Fruit fly (Drosophila melanogaster): Measurements from ENCODE around the gene CG10011.

CG10011 gene

dm6 chr3R:28620813-28621212, 14.1 kb downstream of the CG10011 start:
- TF ChIP-seq Dfd (GFP tag; optimal IDR thresholded peaks at IDR 0.05), result no peak
- no peak for TF ChIP-seq Mio (GFP tag; optimal IDR thresholded peaks at IDR 0.05)
- TF ChIP-seq Dif (GFP tag; optimal IDR thresholded peaks at IDR 0.05; ENCODE audit: partially characterized antibody), result no peak
- TF ChIP-seq Jra (GFP tag; optimal IDR thresholded peaks at IDR 0.05), result no peak
- TF ChIP-seq tai (GFP tag; optimal IDR thresholded peaks at IDR 0.05), result no peak
- TF ChIP-seq br (GFP tag; optimal IDR thresholded peaks at IDR 0.05), result no peak
- TF ChIP-seq lola (GFP tag; optimal IDR thresholded peaks at IDR 0.05), result no peak
- TF ChIP-seq Vsx2 (GFP tag; optimal IDR thresholded peaks at IDR 0.05; ENCODE audit: partially characterized antibody), result no peak
- TF ChIP-seq CrebA (GFP tag; optimal IDR thresholded peaks at IDR 0.05; ENCODE audit: borderline replicate concordance), result no peak
- TF ChIP-seq OdsH (GFP tag; optimal IDR thresholded peaks at IDR 0.05), result no peak
- no peak for TF ChIP-seq sage (GFP tag; optimal IDR thresholded peaks at IDR 0.05)
- TF ChIP-seq pan (optimal IDR thresholded peaks at IDR 0.05), result no peak
- no peak for TF ChIP-seq HLH106 (tag; optimal IDR thresholded peaks at IDR 0.05)
- TF ChIP-seq dl (GFP tag; optimal IDR thresholded peaks at IDR 0.05; ENCODE audit: insufficient read depth in 1 of 2, partially characterized antibody in 2 of 2), result no peak
- TF ChIP-seq brk (GFP tag; optimal IDR thresholded peaks at IDR 0.05), result no peak
- no peak for TF ChIP-seq sv (GFP tag; optimal IDR thresholded peaks at IDR 0.05)
- TF ChIP-seq Hr83 (GFP tag; optimal IDR thresholded peaks at IDR 0.05; ENCODE audit: poor library complexity, severe bottlenecking), result no peak
- TF ChIP-seq Myc (optimal IDR thresholded peaks at IDR 0.05), result no peak
- TF ChIP-seq Hnf4 (GFP tag; optimal IDR thresholded peaks at IDR 0.05), result no peak

dm6 chr3R:28605835-28606234, 29.1 kb downstream of the CG10011 start, which contains the start of gene CG9986:
TSS of gene CG9986 (plus strand) at chr3R:28606079.
- TF ChIP-seq Myc (optimal IDR thresholded peaks at IDR 0.05) (peak; percentile 77), dl (GFP tag; optimal IDR thresholded peaks at IDR 0.05; ENCODE audit: insufficient read depth in 1 of 2, partially characterized antibody in 2 of 2) (no peak), Hr83 (GFP tag; optimal IDR thresholded peaks at IDR 0.05; ENCODE audit: poor library complexity, severe bottlenecking) (peak; percentile 56)

- TF ChIP-seq Dfd (GFP tag; optimal IDR thresholded peaks at IDR 0.05) (no peak), CG9705 (GFP tag; optimal IDR thresholded peaks at IDR 0.05) (no peak), CG32264 (GFP tag; optimal IDR thresholded peaks at IDR 0.05) (no peak), psq (GFP tag; optimal IDR thresholded peaks at IDR 0.05) (no peak), Jra (GFP tag; optimal IDR thresholded peaks at IDR 0.05) (no peak), Dif (GFP tag; optimal IDR thresholded peaks at IDR 0.05; ENCODE audit: partially characterized antibody) (no peak), Vsx2 (GFP tag; optimal IDR thresholded peaks at IDR 0.05; ENCODE audit: partially characterized antibody) (no peak), usp (GFP tag; optimal IDR thresholded peaks at IDR 0.05) (no peak), h (GFP tag; optimal IDR thresholded peaks at IDR 0.05) (no peak), Hnf4 (GFP tag; optimal IDR thresholded peaks at IDR 0.05) (no peak), Sp1 (GFP tag; optimal IDR thresholded peaks at IDR 0.05) (no peak), br (GFP tag; optimal IDR thresholded peaks at IDR 0.05) (no peak), lola (GFP tag; optimal IDR thresholded peaks at IDR 0.05) (no peak), CrebA (GFP tag; optimal IDR thresholded peaks at IDR 0.05; ENCODE audit: borderline replicate concordance) (no peak), dl (GFP tag; optimal IDR thresholded peaks at IDR 0.05; ENCODE audit: insufficient read depth in 1 of 2, partially characterized antibody in 2 of 2) (no peak)
Observed at dm6 chr3R:28603561-28603960, 31.3 kb downstream of the CG10011 start.

- TF ChIP-seq OdsH (GFP tag; optimal IDR thresholded peaks at IDR 0.05) (no peak), pan (optimal IDR thresholded peaks at IDR 0.05) (no peak), dmrt93B (GFP tag; optimal IDR thresholded peaks at IDR 0.05) (no peak), Rel (GFP tag; optimal IDR thresholded peaks at IDR 0.05) (no peak), Rel (tag; optimal IDR thresholded peaks at IDR 0.05) (peak; percentile 98), CrebA (GFP tag; optimal IDR thresholded peaks at IDR 0.05; ENCODE audit: borderline replicate concordance) (no peak), CG32264 (GFP tag; optimal IDR thresholded peaks at IDR 0.05) (no peak), Sp1 (GFP tag; optimal IDR thresholded peaks at IDR 0.05) (peak; percentile 15), sage (GFP tag; optimal IDR thresholded peaks at IDR 0.05) (no peak), Vsx2 (GFP tag; optimal IDR thresholded peaks at IDR 0.05; ENCODE audit: partially characterized antibody) (no peak), jim (GFP tag; optimal IDR thresholded peaks at IDR 0.05) (no peak), GATAd (GFP tag; optimal IDR thresholded peaks at IDR 0.05) (no peak), Hr83 (GFP tag; optimal IDR thresholded peaks at IDR 0.05; ENCODE audit: poor library complexity, severe bottlenecking) (peak; percentile 25), usp (GFP tag; optimal IDR thresholded peaks at IDR 0.05) (no peak), lola (GFP tag; optimal IDR thresholded peaks at IDR 0.05) (no peak), N (GFP tag; optimal IDR thresholded peaks at IDR 0.05) (no peak), sv (GFP tag; optimal IDR thresholded peaks at IDR 0.05) (no peak), Myc (optimal IDR thresholded peaks at IDR 0.05) (peak; percentile 63), tai (GFP tag; optimal IDR thresholded peaks at IDR 0.05) (no peak), CG9705 (GFP tag; optimal IDR thresholded peaks at IDR 0.05) (no peak), Hr78 (GFP tag; optimal IDR thresholded peaks at IDR 0.05) (no peak), dsf (GFP tag; optimal IDR thresholded peaks at IDR 0.05; ENCODE audit: borderline replicate concordance) (no peak), ey (GFP tag; optimal IDR thresholded peaks at IDR 0.05) (no peak), woc (GFP tag; optimal IDR thresholded peaks at IDR 0.05) (no peak), h (GFP tag; optimal IDR thresholded peaks at IDR 0.05) (peak; percentile 3), Dif (GFP tag; optimal IDR thresholded peaks at IDR 0.05; ENCODE audit: partially characterized antibody) (no peak), Hnf4 (GFP tag; optimal IDR thresholded peaks at IDR 0.05) (peak; percentile 44), Mio (GFP tag; optimal IDR thresholded peaks at IDR 0.05) (no peak), psq (GFP tag; optimal IDR thresholded peaks at IDR 0.05) (no peak), Dfd (GFP tag; optimal IDR thresholded peaks at IDR 0.05) (no peak), fru (GFP tag; optimal IDR thresholded peaks at IDR 0.05) (peak; percentile 5), Jra (GFP tag; optimal IDR thresholded peaks at IDR 0.05) (no peak), Abd-B (GFP tag; optimal IDR thresholded peaks at IDR 0.05) (no peak), HLH106 (tag; optimal IDR thresholded peaks at IDR 0.05) (peak; percentile 4), rgr (GFP tag; optimal IDR thresholded peaks at IDR 0.05) (no peak)
Observed at dm6 chr3R:28600144-28600792, 34.6 kb downstream of the CG10011 start.
